Fruit fly (Drosophila melanogaster): ENCODE data around the gene Obp18a.

Gene Obp18a

dm6 chrX:19144785-19145422 is 9.2 kb upstream of the Obp18a start (continued):
- TF ChIP-seq sens (GFP tag) (no peak), Bteb2 (GFP tag; optimal IDR thresholded peaks at IDR 0.05) (no peak), CG10267 (tag; optimal IDR thresholded peaks at IDR 0.05) (no peak), Abd-B (GFP tag; optimal IDR thresholded peaks at IDR 0.05) (peak; percentile 13), Sox102F (GFP tag; optimal IDR thresholded peaks at IDR 0.05) (peak; percentile 19), Hand (GFP tag; optimal IDR thresholded peaks at IDR 0.05) (no peak), CG30020 (tag; optimal IDR thresholded peaks at IDR 0.05) (no peak), CG14860 (GFP tag; IDR thresholded peaks at IDR 0.05; ENCODE audit: partially characterized antibody) (no peak), CG10274 (GFP tag; optimal IDR thresholded peaks at IDR 0.05) (no peak), dpn (GFP tag; optimal IDR thresholded peaks at IDR 0.05) (no peak), dmrt11E (tag; optimal IDR thresholded peaks at IDR 0.05) (no peak), grau (tag; optimal IDR thresholded peaks at IDR 0.05) (peak; percentile 22), CG6683 (GFP tag; optimal IDR thresholded peaks at IDR 0.05) (no peak), CG7745 (tag; optimal IDR thresholded peaks at IDR 0.05) (no peak), NC2β (GFP tag; optimal IDR thresholded peaks at IDR 0.05) (no peak), CG9215 (GFP tag; IDR thresholded peaks at IDR 0.05) (no peak), salm (tag; optimal IDR thresholded peaks at IDR 0.05) (no peak), Sox100B (GFP tag; optimal IDR thresholded peaks at IDR 0.05) (peak; percentile 36), btn (GFP tag; optimal IDR thresholded peaks at IDR 0.05) (no peak), CG12942 (GFP tag; optimal IDR thresholded peaks at IDR 0.05) (no peak), dysf (GFP tag; IDR thresholded peaks at IDR 0.05) (peak; percentile 51; the same call in 1 of the 3 replicates), CTCF (GFP tag; optimal IDR thresholded peaks at IDR 0.05) (no peak), usp (GFP tag; optimal IDR thresholded peaks at IDR 0.05) (no peak), CG34376 (GFP tag; optimal IDR thresholded peaks at IDR 0.05) (no peak), CG2199 (GFP tag; IDR thresholded peaks at IDR 0.05) (no peak), Nf-YB (GFP tag; optimal IDR thresholded peaks at IDR 0.05) (no peak), bsh (GFP tag; optimal IDR thresholded peaks at IDR 0.05) (peak; percentile 6 to 52), CG13424 (tag; optimal IDR thresholded peaks at IDR 0.05) (peak; percentile 36), Lpt (GFP tag; optimal IDR thresholded peaks at IDR 0.05) (no peak), D (optimal IDR thresholded peaks at IDR 0.05) (no peak), D (GFP tag; optimal IDR thresholded peaks at IDR 0.05) (no peak), sob (GFP tag; IDR thresholded peaks at IDR 0.05) (no peak), bab2 (GFP tag; optimal IDR thresholded peaks at IDR 0.05) (no peak), YL-1 (GFP tag; optimal IDR thresholded peaks at IDR 0.05) (no peak), CG2712 (tag; optimal IDR thresholded peaks at IDR 0.05) (peak; percentile 22), CG11723 (GFP tag; optimal IDR thresholded peaks at IDR 0.05) (no peak), CG10321 (GFP tag; IDR thresholded peaks at IDR 0.05) (no peak), B-H1 (GFP tag; IDR thresholded peaks at IDR 0.05) (no peak), CG18262 (tag; optimal IDR thresholded peaks at IDR 0.05) (peak; percentile 29), CG4820 (GFP tag; optimal IDR thresholded peaks at IDR 0.05) (no peak), CG15269 (tag; optimal IDR thresholded peaks at IDR 0.05) (peak; percentile 8), GATAe (GFP tag; conservative IDR thresholded peaks at IDR 0.05) (no peak), danr (GFP tag; IDR thresholded peaks at IDR 0.05) (no peak), HLH4C (GFP tag; IDR thresholded peaks at IDR 0.05; ENCODE audit: partially characterized antibody) (no peak), row (GFP tag; IDR thresholded peaks at IDR 0.05) (no peak), Hr3 (GFP tag; optimal IDR thresholded peaks at IDR 0.05) (no peak), CG32532 (GFP tag; IDR thresholded peaks at IDR 0.05) (no peak), CG4328 (GFP tag; optimal IDR thresholded peaks at IDR 0.05) (no peak), tna (GFP tag; IDR thresholded peaks at IDR 0.05; ENCODE audit: partially characterized antibody) (no peak), stwl (tag; optimal IDR thresholded peaks at IDR 0.05) (no peak), E2f2 (GFP tag; IDR thresholded peaks at IDR 0.05) (no peak), slp2 (GFP tag; optimal IDR thresholded peaks at IDR 0.05) (no peak)
